Worm (Caenorhabditis elegans) whole organism, L4 larva: ENCODE measurements around the gene F09C6.3.

ENCODE experiments used
- F10B5.3 ChIP-seq: sonication (generic microtip); optimal IDR thresholded peaks from 2 replicates; lab custom pipeline; 2016; ENCODE audit warnings: mild to moderate bottlenecking, missing genetic modification characterization, missing compliant biosample characterization
- F26F4.8 ChIP-seq: fragments of 200-800 bp; sonication (Bioruptor generic); conservative IDR thresholded peaks from 2 replicates; pipeline ENCODE4 v1.3.6; 2022; ENCODE audit warnings: missing genetic modification characterization, missing compliant biosample characterization
- F37D6.2 ChIP-seq: sonication (generic microtip); optimal IDR thresholded peaks from 2 replicates; lab custom pipeline; 2016; ENCODE audit warnings: mild to moderate bottlenecking, missing genetic modification characterization, missing compliant biosample characterization
- F44E2.7 ChIP-seq: fragments of 200-800 bp; sonication (Bioruptor generic); IDR thresholded peaks from 2 replicates; pipeline ENCODE4 v2.1.2; 2022; ENCODE audit warnings: missing genetic modification characterization, missing compliant biosample characterization
- F49E8.2 ChIP-seq: sonication (generic microtip); optimal IDR thresholded peaks from 2 replicates; lab custom pipeline; 2016; ENCODE audit warnings: missing compliant biosample characterization, mild to moderate bottlenecking, missing genetic modification characterization, borderline replicate concordance
- Y105C5A.15 ChIP-seq: fragments of 200-800 bp; sonication (Bioruptor generic); IDR thresholded peaks from 2 replicates; pipeline ENCODE4 v1.3.6; 2022; ENCODE audit warnings: missing genetic modification characterization, missing compliant biosample characterization
- aly-2 ChIP-seq: sonication (generic microtip); optimal IDR thresholded peaks from 2 replicates; lab custom pipeline; 2018; ENCODE audit warnings: missing biosample characterization, missing genetic modification characterization
- arid-1 ChIP-seq: fragments of 200-800 bp; sonication (Bioruptor generic); conservative IDR thresholded peaks from 2 replicates; pipeline ENCODE4 v1.3.6; 2022; ENCODE audit warnings: missing genetic modification reagents, missing genetic modification characterization, missing compliant biosample characterization
- attf-4 ChIP-seq: sonication (generic microtip); optimal IDR thresholded peaks from 3 replicates; lab custom pipeline; 2017; ENCODE audit warnings: missing biosample characterization, missing genetic modification characterization
- ceh-20 ChIP-seq: fragments of 200-800 bp; sonication (Bioruptor generic); IDR thresholded peaks from 2 replicates; pipeline ENCODE4 v1.3.6; 2022; ENCODE audit warnings: missing genetic modification reagents, missing genetic modification characterization, missing compliant biosample characterization
- ceh-32 ChIP-seq: sonication (generic microtip); optimal IDR thresholded peaks from 2 replicates; lab custom pipeline; 2016; ENCODE audit warnings: mild to moderate bottlenecking, missing genetic modification characterization, missing compliant biosample characterization; ENCODE audit not compliant: poor library complexity
- ceh-62 ChIP-seq: sonication (generic microtip); optimal IDR thresholded peaks from 2 replicates; lab custom pipeline; 2017; ENCODE audit warnings: missing biosample characterization, missing genetic modification characterization
- ceh-82 ChIP-seq: sonication (generic microtip); optimal IDR thresholded peaks from 2 replicates; lab custom pipeline; 2017; ENCODE audit warnings: missing biosample characterization, missing genetic modification characterization
- cey-2 ChIP-seq: sonication (generic microtip); optimal IDR thresholded peaks from 3 replicates; lab custom pipeline; 2017; ENCODE audit warnings: missing genetic modification characterization, mild to moderate bottlenecking, missing compliant biosample characterization, antibody characterized with exemption, borderline replicate concordance; ENCODE audit not compliant: insufficient read depth
- ctbp-1 ChIP-seq: fragments of 200-800 bp; sonication (Bioruptor generic); IDR thresholded peaks from 2 replicates; pipeline ENCODE4 v1.3.6; 2022; ENCODE audit warnings: missing genetic modification reagents, missing genetic modification characterization, missing compliant biosample characterization
- daf-12 ChIP-seq: fragments of 150-350 bp; optimal IDR thresholded peaks from 2 replicates; lab custom pipeline; 2014; ENCODE audit warnings: missing biosample characterization, missing genetic modification reagents, missing genetic modification characterization
- daf-19 ChIP-seq: fragments of 200-800 bp; sonication (Bioruptor generic); conservative IDR thresholded peaks from 2 replicates; pipeline ENCODE4 v1.3.6; 2022; ENCODE audit warnings: missing genetic modification characterization, missing compliant biosample characterization
- daf-8 ChIP-seq: fragments of 200-800 bp; sonication (Bioruptor generic); IDR thresholded peaks from 2 replicates; pipeline ENCODE4 v1.3.6; 2022; ENCODE audit warnings: missing genetic modification characterization, missing compliant biosample characterization
- dmd-6 ChIP-seq: fragments of 200-800 bp; sonication (Bioruptor generic); IDR thresholded peaks from 2 replicates; pipeline ENCODE4 v1.3.6; 2022; ENCODE audit warnings: missing genetic modification reagents, missing genetic modification characterization, missing compliant biosample characterization
- dpl-1 ChIP-seq: fragments of 150-350 bp; optimal IDR thresholded peaks from 2 replicates; lab custom pipeline; 2014; ENCODE audit warnings: missing biosample characterization, missing genetic modification reagents, missing genetic modification characterization
- fkh-10 ChIP-seq: fragments of 150-350 bp; optimal IDR thresholded peaks from 2 replicates; lab custom pipeline; 2014; ENCODE audit warnings: missing biosample characterization, missing genetic modification reagents, missing genetic modification characterization
- hif-1 ChIP-seq, 2 experiments: sonication (generic microtip); optimal IDR thresholded peaks; 2 replicates each; lab custom pipeline; 2016 to 2017; ENCODE audit warnings: missing compliant biosample characterization in 2 of 2, missing genetic modification characterization in 2 of 2, missing genetic modification reagents in 2 of 2, missing genotype in 2 of 2, mild to moderate bottlenecking in 1 of 2
- hlh-11 ChIP-seq: fragments of 200-800 bp; sonication (Bioruptor generic); optimal IDR thresholded peaks from 2 replicates; lab custom pipeline; 2018; ENCODE audit warnings: mild to moderate bottlenecking, missing genetic modification characterization, missing compliant biosample characterization
- hmg-1.1 ChIP-seq: fragments of 200-800 bp; sonication (Bioruptor generic); IDR thresholded peaks from 2 replicates; pipeline ENCODE4 v1.3.6; 2022; ENCODE audit warnings: missing genetic modification reagents, missing genetic modification characterization, missing compliant biosample characterization
- jun-1 ChIP-seq: fragments of 150-350 bp; optimal IDR thresholded peaks from 2 replicates; lab custom pipeline; 2014; ENCODE audit warnings: missing biosample characterization, missing genetic modification reagents, missing genetic modification characterization
- lin-13 ChIP-seq: fragments of 150-350 bp; optimal IDR thresholded peaks from 2 replicates; lab custom pipeline; 2014; ENCODE audit warnings: missing biosample characterization, missing genetic modification reagents, missing genetic modification characterization
- lin-39 ChIP-seq: fragments of 150-350 bp; optimal IDR thresholded peaks from 2 replicates; lab custom pipeline; 2014; ENCODE audit warnings: missing biosample characterization, missing genetic modification reagents, missing genetic modification characterization
- mes-2 ChIP-seq: sonication (generic microtip); optimal IDR thresholded peaks from 2 replicates; lab custom pipeline; 2016; ENCODE audit warnings: missing genotype, mild to moderate bottlenecking, missing genetic modification characterization, missing compliant biosample characterization; ENCODE audit not compliant: poor library complexity, severe bottlenecking
- nhr-111 ChIP-seq: fragments of 200-800 bp; sonication (Bioruptor generic); optimal IDR thresholded peaks from 2 replicates; lab custom pipeline; 2018; ENCODE audit warnings: mild to moderate bottlenecking, missing genetic modification characterization, missing compliant biosample characterization
- nhr-28 ChIP-seq: fragments of 150-350 bp; optimal IDR thresholded peaks from 2 replicates; lab custom pipeline; 2014; ENCODE audit warnings: missing biosample characterization, missing genetic modification characterization
- nhr-42 ChIP-seq: fragments of 200-800 bp; sonication (Bioruptor generic); IDR thresholded peaks from 2 replicates; pipeline ENCODE4 v1.3.6; 2022; ENCODE audit warnings: missing genetic modification characterization, missing compliant biosample characterization
- nhr-48 ChIP-seq: sonication (generic microtip); optimal IDR thresholded peaks from 2 replicates; lab custom pipeline; 2016; ENCODE audit warnings: mild to moderate bottlenecking, missing genetic modification characterization, missing compliant biosample characterization
- pqm-1 ChIP-seq: sonication (generic microtip); optimal IDR thresholded peaks from 2 replicates; lab custom pipeline; 2017; ENCODE audit warnings: missing biosample characterization, missing genetic modification characterization
- rbr-2 ChIP-seq: sonication (generic microtip); optimal IDR thresholded peaks from 2 replicates; lab custom pipeline; 2016; ENCODE audit warnings: missing genotype, missing genetic modification characterization, missing compliant biosample characterization
- set-16 ChIP-seq: fragments of 200-800 bp; sonication (Bioruptor generic); IDR thresholded peaks from 2 replicates; pipeline ENCODE4 v1.3.6; 2022; ENCODE audit warnings: missing genetic modification reagents, missing genetic modification characterization, missing compliant biosample characterization
- snpc-4 ChIP-seq: fragments of 150-350 bp; optimal IDR thresholded peaks from 2 replicates; lab custom pipeline; 2014; ENCODE audit warnings: missing biosample characterization, missing genetic modification characterization
- spr-3 ChIP-seq: fragments of 200-800 bp; sonication (Bioruptor generic); optimal IDR thresholded peaks from 2 replicates; lab custom pipeline; 2018; ENCODE audit warnings: mild to moderate bottlenecking, missing genetic modification characterization, missing compliant biosample characterization
- tag-97 ChIP-seq: fragments of 200-800 bp; sonication (Bioruptor generic); IDR thresholded peaks from 2 replicates; pipeline ENCODE4 v1.3.6; 2022; ENCODE audit warnings: missing genetic modification characterization, missing compliant biosample characterization
- tra-1 ChIP-seq: fragments of 200-800 bp; sonication (Bioruptor generic); IDR thresholded peaks from 2 replicates; pipeline ENCODE4 v1.3.6; 2022; ENCODE audit warnings: missing genetic modification reagents, missing genetic modification characterization, missing compliant biosample characterization
- unc-62 ChIP-seq, 3 experiments: fragments of 150-350 bp in 1 of 3; sonication (generic microtip); optimal IDR thresholded peaks in 2 of 3; peaks in 1 of 3; 1 replicate in 1 of 3; 2 replicates in 2 of 3; lab custom pipeline; 2014 to 2017; ENCODE audit warnings: missing biosample characterization in 3 of 3, missing genetic modification characterization in 3 of 3, missing genetic modification reagents in 3 of 3, missing genotype in 1 of 3
- zfp-2 ChIP-seq: sonication (generic microtip); optimal IDR thresholded peaks from 2 replicates; lab custom pipeline; 2016; ENCODE audit warnings: mild to moderate bottlenecking, missing genetic modification characterization, missing compliant biosample characterization
- zip-2 ChIP-seq: fragments of 150-350 bp; optimal IDR thresholded peaks from 2 replicates; lab custom pipeline; 2014; ENCODE audit warnings: missing biosample characterization, missing genetic modification characterization
- ztf-7 ChIP-seq: fragments of 150-350 bp; optimal IDR thresholded peaks from 2 replicates; lab custom pipeline; 2014; ENCODE audit warnings: missing biosample characterization, missing genetic modification characterization

Gene F09C6.3

DNA sequence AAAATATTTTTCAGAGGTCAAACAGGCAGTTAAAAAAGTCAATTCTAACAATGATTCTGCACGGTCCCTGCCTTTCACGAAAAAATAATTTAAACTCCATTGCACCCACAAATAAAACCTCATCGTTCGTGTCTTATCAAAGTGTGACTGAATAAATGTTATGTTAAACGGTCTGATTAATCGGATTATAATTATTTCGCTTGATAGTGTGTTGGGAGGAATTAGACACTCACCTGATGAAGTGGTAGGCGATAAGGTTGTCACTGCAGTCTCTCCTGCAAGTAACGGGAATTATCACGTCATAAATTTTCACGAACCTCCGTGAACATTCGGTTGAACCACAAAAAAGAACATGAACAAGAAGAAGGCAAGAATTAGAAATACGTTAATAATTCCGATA is 39.7 kb downstream of the F09C6.3 start:
- no peak for TF ChIP-seq nhr-42 (GFP tag; lab: Robert Waterston, UW)
- no peak for TF ChIP-seq hmg-1.1 (GFP tag; lab: Robert Waterston, UW)
- TF ChIP-seq zip-2 (tag; lab: Kevin White, UChicago) = no peak
- TF ChIP-seq snpc-4 (tag; lab: Kevin White, UChicago) = no peak
- TF ChIP-seq ceh-82 (tag; lab: Kevin White, UChicago) = no peak
- TF ChIP-seq lin-39 (tag; lab: Kevin White, UChicago) = no peak
- no peak for TF ChIP-seq ceh-20 (GFP tag; lab: Robert Waterston, UW)
- no peak for TF ChIP-seq F44E2.7
- no peak for TF ChIP-seq nhr-48 (tag; lab: Kevin White, UChicago)
- TF ChIP-seq ctbp-1 = no peak
- no peak for TF ChIP-seq aly-2 (tag; lab: Kevin White, UChicago)
- TF ChIP-seq ceh-62 (tag; lab: Kevin White, UChicago) = no peak
- peak; percentile 45 for TF ChIP-seq nhr-28 (tag; lab: Kevin White, UChicago)
- TF ChIP-seq tra-1 (GFP tag; lab: Robert Waterston, UW) = no peak; the same call in 1 of the 2 replicates
- peak; percentile 88 for TF ChIP-seq pqm-1 (tag; lab: Kevin White, UChicago)
- no peak for TF ChIP-seq ceh-32 (tag; lab: Kevin White, UChicago)
- no peak for TF ChIP-seq fkh-10 (GFP tag; lab: Kevin White, UChicago)
- no peak for TF ChIP-seq daf-12 (tag; lab: Kevin White, UChicago)
- no peak for TF ChIP-seq daf-8 (GFP tag; lab: Robert Waterston, UW)
- no peak for TF ChIP-seq Y105C5A.15 (GFP tag; lab: Robert Waterston, UW)
- no peak for TF ChIP-seq tag-97 (GFP tag; lab: Robert Waterston, UW)
- TF ChIP-seq lin-13 = no peak
- peak; percentile 60 for TF ChIP-seq hlh-11
- no peak for TF ChIP-seq mes-2 (tag; lab: Kevin White, UChicago)
- peak; percentile 74 for TF ChIP-seq dmd-6
- TF ChIP-seq F10B5.3 (tag; lab: Kevin White, UChicago) = no peak
- TF ChIP-seq F26F4.8 (GFP tag; lab: Robert Waterston, UW) = no peak
- no peak for TF ChIP-seq ztf-7 (tag; lab: Kevin White, UChicago)
- no peak for TF ChIP-seq cey-2 (tag; lab: Kevin White, UChicago)
- no peak for TF ChIP-seq unc-62 (GFP tag; optimal IDR thresholded peaks at IDR 0.05 in 1 of 2; lab: Kevin White, UChicago)
- no peak for TF ChIP-seq unc-62 (tag; optimal IDR thresholded peaks at IDR 0.05; lab: Kevin White, UChicago)
- no peak for TF ChIP-seq attf-4
- no peak for TF ChIP-seq dpl-1
- no peak for TF ChIP-seq hif-1 (tag; optimal IDR thresholded peaks at IDR 0.05; lab: Kevin White, UChicago)
- no peak for TF ChIP-seq arid-1 (GFP tag; lab: Robert Waterston, UW)
- TF ChIP-seq rbr-2 (tag; lab: Kevin White, UChicago) = no peak
- TF ChIP-seq, all 104 proteins: peak for 4

DNA sequence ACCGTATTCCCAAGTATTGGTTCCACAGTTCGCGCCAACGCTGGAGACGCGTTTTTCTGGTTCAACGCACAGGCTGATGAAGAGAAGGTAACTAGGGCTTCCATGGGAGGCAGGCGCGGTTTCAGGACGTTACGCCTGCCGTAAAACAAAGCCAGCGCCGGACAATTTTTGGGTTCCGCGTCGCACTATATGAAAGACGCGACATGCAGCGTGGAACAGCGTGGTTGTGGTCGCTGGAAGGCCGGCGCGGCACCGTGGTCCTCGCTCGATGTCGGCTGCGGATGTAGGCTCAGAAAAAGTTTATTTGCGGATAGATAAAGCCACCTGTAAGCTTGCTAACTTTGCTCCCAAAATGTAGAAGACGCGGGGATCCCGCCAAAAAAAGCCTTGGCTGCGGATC is 41.5 kb downstream of the F09C6.3 start:
- TF ChIP-seq set-16 (GFP tag; lab: Robert Waterston, UW) (peak; percentile 59), jun-1 (tag; lab: Kevin White, UChicago) (no peak), F37D6.2 (tag; lab: Kevin White, UChicago) (no peak)
- TF ChIP-seq, all 104 proteins: peak for 1

- TF ChIP-seq F49E8.2 (tag; lab: Kevin White, UChicago) (no peak), nhr-111 (GFP tag; lab: Kevin White, UChicago) (no peak), zfp-2 (tag; lab: Kevin White, UChicago) (no peak), hlh-11 (peak; percentile 13), nhr-48 (tag; lab: Kevin White, UChicago) (no peak), spr-3 (no peak), daf-19 (no peak), unc-62 (GFP tag; optimal IDR thresholded peaks at IDR 0.05 in 1 of 2; lab: Kevin White, UChicago) (peak in 1 of 2 experiments; percentile 91), unc-62 (tag; optimal IDR thresholded peaks at IDR 0.05; lab: Kevin White, UChicago) (no peak)
- TF ChIP-seq, all 104 proteins: peak for 2
Observed at ce11 chrV:16836100-16836499, 43.9 kb downstream of the F09C6.3 start.
